Worm (Caenorhabditis elegans): Measurements from ENCODE around the gene Y77E11A.8.

- no peak for TF ChIP-seq ama-1 (optimal IDR thresholded peaks at IDR 0.05)
- TF ChIP-seq dmd-4 (tag; optimal IDR thresholded peaks at IDR 0.05; ENCODE audit: borderline replicate concordance): no peak
- no peak for TF ChIP-seq ceh-14 (tag; optimal IDR thresholded peaks at IDR 0.05)
These were observed 19.3 kb upstream of the Y77E11A.8 start for ce11 chrIV:1443997-1444678.

All from whole organism, late embryonic.